Worm (Caenorhabditis elegans) whole organism, early embryonic: ENCODE results near the gene pab-2.

Experiments used
- B0310.2 ChIP-seq: sonication (generic microtip); optimal IDR thresholded peaks from 2 replicates; lab custom pipeline; 2016; ENCODE audit warnings: mild to moderate bottlenecking, missing genetic modification characterization, missing compliant biosample characterization
- F13C5.2 ChIP-seq: sonication (generic microtip); optimal IDR thresholded peaks from 2 replicates; lab custom pipeline; 2017; ENCODE audit warnings: mild to moderate bottlenecking, missing genetic modification characterization, inconsistent platforms, missing compliant biosample characterization
- aly-1 ChIP-seq: sonication (generic microtip); optimal IDR thresholded peaks from 2 replicates; lab custom pipeline; 2016; ENCODE audit warnings: missing genetic modification characterization, missing compliant biosample characterization
- ama-1 ChIP-seq: fragments of 150-350 bp; optimal IDR thresholded peaks from 2 replicates; lab custom pipeline; 2014
- ceh-13 ChIP-seq: fragments of 200-800 bp; sonication (Bioruptor generic); optimal IDR thresholded peaks from 2 replicates; lab custom pipeline; 2018; ENCODE audit warnings: mild to moderate bottlenecking, missing genetic modification characterization, missing compliant biosample characterization
- ceh-36 ChIP-seq: sonication (generic microtip); optimal IDR thresholded peaks from 2 replicates; lab custom pipeline; 2016; ENCODE audit warnings: missing genetic modification characterization, inconsistent platforms, missing compliant biosample characterization
- ets-7 ChIP-seq: sonication (generic microtip); optimal IDR thresholded peaks from 2 replicates; lab custom pipeline; 2016; ENCODE audit warnings: missing genotype, missing genetic modification characterization, missing compliant biosample characterization
- flt-1 ChIP-seq: fragments of 200-800 bp; sonication (Bioruptor generic); IDR thresholded peaks from 2 replicates; pipeline ENCODE4 v1.3.6; 2022; ENCODE audit warnings: missing genetic modification characterization, missing compliant biosample characterization
- hmg-4 ChIP-seq: fragments of 200-800 bp; sonication (Bioruptor generic); optimal IDR thresholded peaks from 2 replicates; lab custom pipeline; 2018; ENCODE audit warnings: mild to moderate bottlenecking, missing genetic modification characterization, missing compliant biosample characterization
- tbx-11 ChIP-seq: fragments of 200-800 bp; sonication (Bioruptor generic); IDR thresholded peaks from 2 replicates; pipeline ENCODE4 v1.3.6; 2022; ENCODE audit warnings: missing genetic modification characterization, missing compliant biosample characterization
- tbx-37 ChIP-seq: fragments of 200-800 bp; sonication (Bioruptor generic); conservative IDR thresholded peaks from 2 replicates; pipeline ENCODE4 v1.3.6; 2022; ENCODE audit warnings: missing genetic modification reagents, missing genetic modification characterization, missing compliant biosample characterization
- tra-4 ChIP-seq: sonication (generic microtip); optimal IDR thresholded peaks from 2 replicates; lab custom pipeline; 2017; ENCODE audit warnings: missing genetic modification characterization, missing compliant biosample characterization

DNA sequence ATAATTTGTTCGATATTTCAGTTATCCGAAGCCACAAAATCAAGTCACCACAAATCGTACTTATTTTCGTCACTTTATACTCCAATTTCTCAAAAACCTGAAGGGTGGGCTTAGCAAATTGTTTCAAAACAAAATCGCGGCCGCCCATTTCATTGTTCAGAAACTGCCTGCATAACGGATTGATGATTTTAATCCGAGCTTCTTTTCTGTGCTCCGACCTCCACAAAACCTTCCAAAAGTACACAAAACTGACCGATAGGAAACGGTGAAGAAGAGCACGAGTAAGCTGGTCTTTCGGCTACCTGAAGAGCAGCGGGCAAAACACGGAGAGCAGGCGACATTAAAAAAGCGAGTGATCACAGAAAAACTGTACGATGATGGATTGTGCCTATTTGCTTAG is 39.2 kb upstream of the pab-2 start, which contains the start of gene R01E6.2:
- TF ChIP-seq ama-1 (lab: Kevin White, UChicago) (no peak), hmg-4 (GFP tag; lab: Kevin White, UChicago) (no peak), ceh-13 (GFP tag; lab: Kevin White, UChicago) (no peak), tra-4 (tag; lab: Kevin White, UChicago) (no peak), ceh-36 (tag; lab: Kevin White, UChicago) (no peak), tbx-11 (GFP tag; lab: Robert Waterston, UW) (no peak), ets-7 (no peak), B0310.2 (tag; lab: Kevin White, UChicago) (no peak), F13C5.2 (tag; lab: Kevin White, UChicago) (no peak), flt-1 (no peak), tbx-37 (GFP tag; lab: Robert Waterston, UW) (no peak), aly-1 (tag; lab: Kevin White, UChicago) (no peak)
